Fruit fly (Drosophila melanogaster) whole organism, prepupa: ENCODE data around the gene CG15717.
A peak's percentile ranks its signal among the peaks of the same experiment; 100 is the strongest.

Experiments used
- CG10669 ChIP-seq: fragments of 200-800 bp; sonication (Bioruptor generic); optimal IDR thresholded peaks from 3 replicates; lab custom pipeline; 2018; ENCODE audit warnings: missing biosample characterization, mild to moderate bottlenecking, missing genetic modification characterization, moderate library complexity
- CG11294 ChIP-seq: fragments of 200-800 bp; sonication (Bioruptor generic); IDR thresholded peaks from 2 replicates; pipeline ENCODE4 v1.3.6; 2022; ENCODE audit warnings: missing biosample characterization, missing genetic modification characterization
- CG3032 ChIP-seq: fragments of 200-800 bp; optimal IDR thresholded peaks from 2 replicates; lab custom pipeline; 2019; ENCODE audit warnings: missing biosample characterization, mild to moderate bottlenecking, missing genetic modification characterization, moderate library complexity
- CG31627 ChIP-seq: fragments of 200-800 bp; sonication (Bioruptor generic); optimal IDR thresholded peaks from 3 replicates; lab custom pipeline; 2016; ENCODE audit warnings: missing biosample characterization, missing genetic modification characterization
- CG6854 ChIP-seq: fragments of 200-800 bp; sonication (Bioruptor generic); optimal IDR thresholded peaks from 2 replicates; lab custom pipeline; 2017; ENCODE audit warnings: missing biosample characterization, mild to moderate bottlenecking, missing genetic modification characterization
- Gug ChIP-seq: fragments of 200-800 bp; sonication (Bioruptor generic); IDR thresholded peaks from 2 replicates; pipeline ENCODE4 v1.3.6; 2022; ENCODE audit warnings: missing biosample characterization, missing genetic modification characterization
- Hr39 ChIP-seq: fragments of 200-800 bp; sonication (Bioruptor generic); optimal IDR thresholded peaks from 2 replicates; lab custom pipeline; 2016; ENCODE audit warnings: missing biosample characterization, missing genetic modification characterization
- esn ChIP-seq: fragments of 200-800 bp; sonication (Bioruptor generic); optimal IDR thresholded peaks from 2 replicates; lab custom pipeline; 2016; ENCODE audit warnings: missing biosample characterization, mild to moderate bottlenecking, missing genetic modification characterization, moderate library complexity
- topi ChIP-seq: fragments of 200-800 bp; sonication (Bioruptor generic); optimal IDR thresholded peaks from 3 replicates; lab custom pipeline; 2016; ENCODE audit warnings: missing biosample characterization, missing genetic modification characterization

DNA sequence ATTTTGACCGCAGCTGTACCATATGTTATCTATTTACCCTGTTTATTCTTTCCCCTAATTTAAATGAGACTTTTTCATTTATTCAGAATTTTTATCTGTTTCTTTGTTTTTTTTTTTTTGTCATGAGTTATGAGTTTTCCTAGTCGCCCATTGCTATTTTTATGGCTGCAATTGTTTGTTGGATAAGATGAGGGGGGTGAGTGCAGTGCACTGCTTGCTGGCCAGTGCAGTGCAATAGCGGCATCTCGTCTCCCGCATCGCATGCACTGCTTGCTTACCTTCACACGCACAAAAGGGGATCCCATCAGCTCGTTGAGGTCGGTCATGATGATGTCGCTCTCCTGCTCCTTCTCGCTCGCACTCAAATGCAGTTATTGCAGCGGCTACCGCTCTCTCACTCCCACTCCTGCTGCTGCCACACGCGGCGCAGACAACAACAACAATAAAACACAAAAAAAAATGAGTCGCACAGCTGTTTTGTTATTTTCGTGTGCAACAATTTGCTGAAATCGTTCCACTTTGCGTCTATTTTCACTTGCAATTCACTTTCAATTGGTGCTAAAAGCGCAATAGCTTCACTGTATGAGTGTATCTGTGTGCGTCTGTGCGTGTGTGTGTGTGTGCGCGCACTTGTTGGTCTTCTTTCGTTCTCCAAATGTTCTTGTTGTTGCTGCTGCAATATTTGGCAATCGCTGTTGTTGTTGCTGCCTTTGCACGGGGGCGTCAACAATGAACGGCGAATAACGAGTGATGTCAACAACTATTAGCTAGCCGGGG, 591 bp upstream of the CG15717 start:
- TF ChIP-seq CG11294 (GFP tag; lab: Robert Waterston, UW) (peak; percentile 30; the same call in 1 of the 2 replicates), Gug (GFP tag; lab: Robert Waterston, UW) (no peak), CG6854 (GFP tag; lab: Kevin White, UChicago) (peak; percentile 23), CG10669 (peak; percentile 29), Hr39 (GFP tag; lab: Kevin White, UChicago) (peak; percentile 65), CG31627 (GFP tag; lab: Kevin White, UChicago) (peak; percentile 61), topi (GFP tag; lab: Kevin White, UChicago) (peak; percentile 63), CG3032 (tag; lab: Kevin White, UChicago) (peak; percentile 43), esn (GFP tag; lab: Kevin White, UChicago) (peak; percentile 65)
